Fruit fly (Drosophila melanogaster): ENCODE measurements around the gene CG18641.

Gene CG18641

DNA sequence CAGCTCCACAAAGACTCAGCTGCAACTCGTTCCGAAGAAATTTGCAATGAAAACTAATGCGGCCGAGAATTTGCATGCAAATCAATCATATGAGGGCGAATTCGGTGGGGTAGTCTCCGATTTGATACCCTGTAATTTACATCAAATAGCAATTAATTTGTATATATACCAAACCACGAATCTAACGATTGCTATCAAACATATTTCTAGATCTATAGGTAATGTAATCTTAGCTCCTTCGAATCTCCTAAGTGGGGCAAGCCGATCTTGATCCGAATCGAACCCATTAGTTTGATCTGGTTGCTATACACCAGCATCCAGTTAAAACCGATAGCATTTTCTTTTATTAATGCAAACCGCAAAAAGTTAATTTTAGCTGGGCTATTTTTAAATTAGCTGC, 19.1 kb upstream of the CG18641 start:
- TF ChIP-seq Sp1 (GFP tag; optimal IDR thresholded peaks at IDR 0.05) (no peak), Vsx2 (GFP tag; optimal IDR thresholded peaks at IDR 0.05; ENCODE audit: partially characterized antibody) (no peak), Jra (GFP tag; optimal IDR thresholded peaks at IDR 0.05) (no peak), pan (optimal IDR thresholded peaks at IDR 0.05) (no peak), CG32264 (GFP tag; optimal IDR thresholded peaks at IDR 0.05) (no peak), CrebA (GFP tag; optimal IDR thresholded peaks at IDR 0.05; ENCODE audit: borderline replicate concordance) (no peak), N (GFP tag; optimal IDR thresholded peaks at IDR 0.05) (no peak), foxo (GFP tag; optimal IDR thresholded peaks at IDR 0.05) (no peak), Hr83 (GFP tag; optimal IDR thresholded peaks at IDR 0.05; ENCODE audit: poor library complexity, severe bottlenecking) (no peak), usp (GFP tag; optimal IDR thresholded peaks at IDR 0.05) (no peak), dl (GFP tag; optimal IDR thresholded peaks at IDR 0.05; ENCODE audit: insufficient read depth in 1 of 2, partially characterized antibody in 2 of 2) (no peak), Mio (GFP tag; optimal IDR thresholded peaks at IDR 0.05) (no peak), sage (GFP tag; optimal IDR thresholded peaks at IDR 0.05) (no peak), fru (GFP tag; optimal IDR thresholded peaks at IDR 0.05) (no peak), Rel (GFP tag; optimal IDR thresholded peaks at IDR 0.05) (no peak), Rel (tag; optimal IDR thresholded peaks at IDR 0.05) (no peak), brk (GFP tag; optimal IDR thresholded peaks at IDR 0.05) (no peak)

DNA sequence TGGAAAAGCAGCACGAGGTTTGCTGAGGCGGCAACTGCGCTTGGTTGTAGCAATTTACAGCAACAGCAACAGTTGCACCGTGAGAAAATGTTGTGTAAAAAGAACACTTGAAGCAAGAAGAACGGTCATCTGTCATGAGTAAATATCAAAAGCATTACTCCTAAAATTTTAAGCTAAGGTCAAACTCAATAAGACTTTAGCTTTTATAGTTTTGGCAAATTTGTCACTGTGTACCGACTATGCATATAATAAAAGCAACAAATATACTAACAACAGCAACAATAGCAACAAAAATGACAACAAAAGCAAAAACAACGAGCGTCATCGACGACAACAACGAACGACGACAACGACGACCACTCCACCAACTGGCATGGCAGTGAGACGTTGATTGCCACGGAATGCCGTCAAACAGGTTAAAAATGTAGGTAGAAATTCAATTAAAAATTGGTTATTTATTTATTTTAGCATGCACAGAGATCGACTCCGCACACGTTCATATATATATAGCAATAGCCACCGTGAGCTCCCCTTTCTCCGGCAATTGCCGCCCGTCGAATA, 18.5 kb upstream of the CG18641 start:
- TF ChIP-seq Hr83 (GFP tag; optimal IDR thresholded peaks at IDR 0.05; ENCODE audit: poor library complexity, severe bottlenecking) (peak; percentile 36), jim (GFP tag; optimal IDR thresholded peaks at IDR 0.05) (no peak), OdsH (GFP tag; optimal IDR thresholded peaks at IDR 0.05) (peak; percentile 84), fru (GFP tag; optimal IDR thresholded peaks at IDR 0.05) (peak; percentile 89), Hr78 (GFP tag; optimal IDR thresholded peaks at IDR 0.05) (no peak), Jra (GFP tag; optimal IDR thresholded peaks at IDR 0.05) (peak; percentile 63), CG32264 (GFP tag; optimal IDR thresholded peaks at IDR 0.05) (peak; percentile 79), brk (GFP tag; optimal IDR thresholded peaks at IDR 0.05) (peak; percentile 46), ey (GFP tag; optimal IDR thresholded peaks at IDR 0.05) (peak; percentile 89), woc (GFP tag; optimal IDR thresholded peaks at IDR 0.05) (peak; percentile 74), rgr (GFP tag; optimal IDR thresholded peaks at IDR 0.05) (peak; percentile 89), Dif (GFP tag; optimal IDR thresholded peaks at IDR 0.05; ENCODE audit: partially characterized antibody) (peak; percentile 7), h (GFP tag; optimal IDR thresholded peaks at IDR 0.05) (peak; percentile 91), CrebA (GFP tag; optimal IDR thresholded peaks at IDR 0.05; ENCODE audit: borderline replicate concordance) (no peak), Hnf4 (GFP tag; optimal IDR thresholded peaks at IDR 0.05) (peak; percentile 86), HLH106 (tag; optimal IDR thresholded peaks at IDR 0.05) (peak; percentile 91), Rel (GFP tag; optimal IDR thresholded peaks at IDR 0.05) (no peak), Rel (tag; optimal IDR thresholded peaks at IDR 0.05) (peak; percentile 56), Abd-B (GFP tag; optimal IDR thresholded peaks at IDR 0.05) (no peak), sage (GFP tag; optimal IDR thresholded peaks at IDR 0.05) (peak; percentile 76), N (GFP tag; optimal IDR thresholded peaks at IDR 0.05) (no peak), GATAd (GFP tag; optimal IDR thresholded peaks at IDR 0.05) (peak; percentile 52), sv (GFP tag; optimal IDR thresholded peaks at IDR 0.05) (peak; percentile 63), dmrt93B (GFP tag; optimal IDR thresholded peaks at IDR 0.05) (peak; percentile 76), dsf (GFP tag; optimal IDR thresholded peaks at IDR 0.05; ENCODE audit: borderline replicate concordance) (no peak), CG9705 (GFP tag; optimal IDR thresholded peaks at IDR 0.05) (peak; percentile 79), pan (optimal IDR thresholded peaks at IDR 0.05) (no peak), Sp1 (GFP tag; optimal IDR thresholded peaks at IDR 0.05) (peak; percentile 86), Vsx2 (GFP tag; optimal IDR thresholded peaks at IDR 0.05; ENCODE audit: partially characterized antibody) (peak; percentile 17), dl (GFP tag; optimal IDR thresholded peaks at IDR 0.05; ENCODE audit: insufficient read depth in 1 of 2, partially characterized antibody in 2 of 2) (no peak), Dfd (GFP tag; optimal IDR thresholded peaks at IDR 0.05) (no peak), psq (GFP tag; optimal IDR thresholded peaks at IDR 0.05) (peak; percentile 72), Myc (optimal IDR thresholded peaks at IDR 0.05) (no peak), Mio (GFP tag; optimal IDR thresholded peaks at IDR 0.05) (peak; percentile 45), br (GFP tag; optimal IDR thresholded peaks at IDR 0.05) (peak; percentile 89), usp (GFP tag; optimal IDR thresholded peaks at IDR 0.05) (no peak), lola (GFP tag; optimal IDR thresholded peaks at IDR 0.05) (no peak), foxo (GFP tag; optimal IDR thresholded peaks at IDR 0.05) (peak; percentile 10 to 88), tai (GFP tag; optimal IDR thresholded peaks at IDR 0.05) (peak; percentile 78)

Data from whole organism, wandering third instar larva.